Fruit fly (Drosophila melanogaster): ENCODE results near the gene CG10680.

DNA sequence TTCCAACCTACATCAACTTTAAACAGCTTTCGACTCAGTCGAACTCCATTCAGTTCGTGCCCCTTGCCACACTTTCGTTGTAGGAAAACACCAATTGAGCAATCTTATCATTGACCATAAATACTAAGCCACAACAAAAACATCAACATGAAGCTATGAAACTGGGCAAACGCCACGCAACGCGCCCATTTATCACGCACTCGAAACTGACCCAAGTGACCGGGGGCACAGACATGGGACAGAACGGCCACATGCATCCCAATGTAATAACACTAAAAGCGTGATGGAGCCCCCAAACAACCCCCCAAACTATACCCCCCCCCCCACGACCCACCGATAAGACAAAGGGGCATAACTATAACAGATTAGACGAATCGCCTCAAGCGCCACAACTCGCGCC lies 31.4 kb upstream of the CG10680 start:
- TF ChIP-seq vri (GFP tag; optimal IDR thresholded peaks at IDR 0.05) (no peak), fkh (GFP tag; optimal IDR thresholded peaks at IDR 0.05) (no peak), Hr38 (GFP tag; optimal IDR thresholded peaks at IDR 0.05) (no peak), svp (GFP tag) (no peak), eg (GFP tag; IDR thresholded peaks at IDR 0.05) (no peak), Eip78C (GFP tag) (no peak), topi (GFP tag; optimal IDR thresholded peaks at IDR 0.05) (no peak), fd59A (GFP tag; optimal IDR thresholded peaks at IDR 0.05) (no peak), fd85E (GFP tag; optimal IDR thresholded peaks at IDR 0.05) (no peak), CG32006 (GFP tag; optimal IDR thresholded peaks at IDR 0.05) (no peak), Sox15 (GFP tag; optimal IDR thresholded peaks at IDR 0.05) (no peak), CG16779 (tag; optimal IDR thresholded peaks at IDR 0.05) (no peak), Gug (GFP tag; IDR thresholded peaks at IDR 0.05) (no peak)
